Worm (Caenorhabditis elegans) whole organism, L4 larva: ENCODE data around the gene gly-9.
A peak's percentile ranks its signal among the peaks of the same experiment; 100 is the strongest.

ENCODE experiments used
- D1046.2 ChIP-seq: fragments of 200-800 bp; sonication (Bioruptor generic); IDR thresholded peaks from 2 replicates; pipeline ENCODE4 v1.3.6; 2022; ENCODE audit warnings: missing genetic modification characterization, missing compliant biosample characterization
- F10B5.3 ChIP-seq: sonication (generic microtip); optimal IDR thresholded peaks from 2 replicates; lab custom pipeline; 2016; ENCODE audit warnings: mild to moderate bottlenecking, missing genetic modification characterization, missing compliant biosample characterization
- F37D6.2 ChIP-seq: sonication (generic microtip); optimal IDR thresholded peaks from 2 replicates; lab custom pipeline; 2016; ENCODE audit warnings: mild to moderate bottlenecking, missing genetic modification characterization, missing compliant biosample characterization
- Y105C5A.15 ChIP-seq: fragments of 200-800 bp; sonication (Bioruptor generic); IDR thresholded peaks from 2 replicates; pipeline ENCODE4 v1.3.6; 2022; ENCODE audit warnings: missing genetic modification characterization, missing compliant biosample characterization
- ZK546.5 ChIP-seq, 2 experiments: sonication (generic microtip); optimal IDR thresholded peaks; 2 replicates each; lab custom pipeline; 2017; ENCODE audit warnings: missing biosample characterization in 2 of 2, missing genetic modification characterization in 2 of 2
- attf-4 ChIP-seq: sonication (generic microtip); optimal IDR thresholded peaks from 3 replicates; lab custom pipeline; 2017; ENCODE audit warnings: missing biosample characterization, missing genetic modification characterization
- ceh-20 ChIP-seq: fragments of 200-800 bp; sonication (Bioruptor generic); IDR thresholded peaks from 2 replicates; pipeline ENCODE4 v1.3.6; 2022; ENCODE audit warnings: missing genetic modification reagents, missing genetic modification characterization, missing compliant biosample characterization
- ceh-62 ChIP-seq: sonication (generic microtip); optimal IDR thresholded peaks from 2 replicates; lab custom pipeline; 2017; ENCODE audit warnings: missing biosample characterization, missing genetic modification characterization
- ces-1 ChIP-seq: fragments of 150-350 bp; sonication (generic microtip); optimal IDR thresholded peaks from 4 replicates; lab custom pipeline; 2014; ENCODE audit warnings: missing biosample characterization, missing genetic modification reagents, missing genetic modification characterization
- cey-2 ChIP-seq: sonication (generic microtip); optimal IDR thresholded peaks from 3 replicates; lab custom pipeline; 2017; ENCODE audit warnings: missing genetic modification characterization, mild to moderate bottlenecking, missing compliant biosample characterization, antibody characterized with exemption, borderline replicate concordance; ENCODE audit not compliant: insufficient read depth
- ctbp-1 ChIP-seq: fragments of 200-800 bp; sonication (Bioruptor generic); IDR thresholded peaks from 2 replicates; pipeline ENCODE4 v1.3.6; 2022; ENCODE audit warnings: missing genetic modification reagents, missing genetic modification characterization, missing compliant biosample characterization
- daf-19 ChIP-seq: fragments of 200-800 bp; sonication (Bioruptor generic); conservative IDR thresholded peaks from 2 replicates; pipeline ENCODE4 v1.3.6; 2022; ENCODE audit warnings: missing genetic modification characterization, missing compliant biosample characterization
- dmd-6 ChIP-seq: fragments of 200-800 bp; sonication (Bioruptor generic); IDR thresholded peaks from 2 replicates; pipeline ENCODE4 v1.3.6; 2022; ENCODE audit warnings: missing genetic modification reagents, missing genetic modification characterization, missing compliant biosample characterization
- dmd-8 ChIP-seq: fragments of 200-800 bp; sonication (Bioruptor generic); IDR thresholded peaks from 2 replicates; pipeline ENCODE4 v1.3.6; 2022; ENCODE audit warnings: missing genetic modification characterization, missing compliant biosample characterization
- dmd-9 ChIP-seq: fragments of 200-800 bp; sonication (Bioruptor generic); IDR thresholded peaks from 2 replicates; pipeline ENCODE4 v1.3.6; 2022; ENCODE audit warnings: missing genetic modification reagents, missing genetic modification characterization, missing compliant biosample characterization
- duxl-1 ChIP-seq: sonication (generic microtip); optimal IDR thresholded peaks from 2 replicates; lab custom pipeline; 2016; ENCODE audit warnings: mild to moderate bottlenecking, missing genetic modification characterization, moderate library complexity, missing compliant biosample characterization; ENCODE audit not compliant: poor library complexity
- egl-27 ChIP-seq: sonication (generic microtip); optimal IDR thresholded peaks from 3 replicates; lab custom pipeline; 2017; ENCODE audit warnings: missing biosample characterization, missing genetic modification reagents, missing genetic modification characterization
- egl-43 ChIP-seq: fragments of 200-800 bp; sonication (Bioruptor generic); IDR thresholded peaks from 2 replicates; pipeline ENCODE4 v1.3.6; 2022; ENCODE audit warnings: missing genetic modification reagents, missing genetic modification characterization, missing compliant biosample characterization
- fkh-10 ChIP-seq: fragments of 150-350 bp; optimal IDR thresholded peaks from 2 replicates; lab custom pipeline; 2014; ENCODE audit warnings: missing biosample characterization, missing genetic modification reagents, missing genetic modification characterization
- fos-1 ChIP-seq: fragments of 150-350 bp; optimal IDR thresholded peaks from 2 replicates; lab custom pipeline; 2014; ENCODE audit warnings: missing biosample characterization, missing genetic modification characterization
- gei-8 ChIP-seq: fragments of 200-800 bp; sonication (Bioruptor generic); optimal IDR thresholded peaks from 2 replicates; lab custom pipeline; 2018; ENCODE audit warnings: mild to moderate bottlenecking, missing genetic modification characterization, missing compliant biosample characterization
- hlh-11 ChIP-seq: fragments of 200-800 bp; sonication (Bioruptor generic); optimal IDR thresholded peaks from 2 replicates; lab custom pipeline; 2018; ENCODE audit warnings: mild to moderate bottlenecking, missing genetic modification characterization, missing compliant biosample characterization
- hlh-30 ChIP-seq: sonication (generic microtip); optimal IDR thresholded peaks from 2 replicates; lab custom pipeline; 2017; ENCODE audit warnings: antibody characterized with exemption, mild to moderate bottlenecking, missing genetic modification characterization, missing compliant biosample characterization; ENCODE audit not compliant: insufficient read depth
- lin-13 ChIP-seq: fragments of 150-350 bp; optimal IDR thresholded peaks from 2 replicates; lab custom pipeline; 2014; ENCODE audit warnings: missing biosample characterization, missing genetic modification reagents, missing genetic modification characterization
- lin-29 ChIP-seq: fragments of 200-800 bp; sonication (Bioruptor generic); IDR thresholded peaks from 2 replicates; pipeline ENCODE4 v1.3.6; 2022; ENCODE audit warnings: missing genetic modification reagents, missing genetic modification characterization, missing compliant biosample characterization
- lir-3 ChIP-seq: sonication (generic microtip); optimal IDR thresholded peaks from 2 replicates; lab custom pipeline; 2016; ENCODE audit warnings: mild to moderate bottlenecking, missing genetic modification characterization, missing compliant biosample characterization
- lsy-2 ChIP-seq, 2 experiments: fragments of 150-350 bp in 1 of 2; sonication (generic microtip) in 1 of 2; optimal IDR thresholded peaks; 2 replicates each; lab custom pipeline; 2014 to 2017; ENCODE audit warnings: missing biosample characterization in 2 of 2, missing genetic modification characterization in 2 of 2
- madf-5 ChIP-seq, 2 experiments: fragments of 200-800 bp; sonication (Bioruptor generic); IDR thresholded peaks; 2 replicates each; pipeline ENCODE4 v1.3.6; 2022; ENCODE audit warnings: missing compliant biosample characterization in 2 of 2, missing genetic modification characterization in 2 of 2
- madf-9 ChIP-seq: fragments of 200-800 bp; sonication (Bioruptor generic); conservative IDR thresholded peaks from 2 replicates; pipeline ENCODE4 v1.3.6; 2022; ENCODE audit warnings: missing genetic modification reagents, missing genetic modification characterization, missing compliant biosample characterization
- mdt-29 ChIP-seq: fragments of 200-800 bp; sonication (Bioruptor generic); IDR thresholded peaks from 2 replicates; pipeline ENCODE4 v1.3.6; 2022; ENCODE audit warnings: missing genetic modification reagents, missing genetic modification characterization, missing compliant biosample characterization
- mxl-3 ChIP-seq: fragments of 200-800 bp; sonication (Bioruptor generic); optimal IDR thresholded peaks from 2 replicates; lab custom pipeline; 2018; ENCODE audit warnings: mild to moderate bottlenecking, missing genetic modification characterization, missing compliant biosample characterization
- nhr-102 ChIP-seq: sonication (generic microtip); optimal IDR thresholded peaks from 2 replicates; lab custom pipeline; 2016; ENCODE audit warnings: mild to moderate bottlenecking, missing genetic modification characterization, moderate library complexity, missing compliant biosample characterization
- nhr-41 ChIP-seq: fragments of 200-800 bp; sonication (Bioruptor generic); IDR thresholded peaks from 2 replicates; pipeline ENCODE4 v1.3.6; 2022; ENCODE audit warnings: missing genetic modification reagents, missing genetic modification characterization, missing compliant biosample characterization
- nhr-42 ChIP-seq: fragments of 200-800 bp; sonication (Bioruptor generic); IDR thresholded peaks from 2 replicates; pipeline ENCODE4 v1.3.6; 2022; ENCODE audit warnings: missing genetic modification characterization, missing compliant biosample characterization
- nhr-6 ChIP-seq: fragments of 150-350 bp; optimal IDR thresholded peaks from 2 replicates; lab custom pipeline; 2014; ENCODE audit warnings: missing biosample characterization, missing genetic modification characterization
- nhr-76 ChIP-seq: fragments of 150-350 bp; optimal IDR thresholded peaks from 2 replicates; lab custom pipeline; 2014; ENCODE audit warnings: missing biosample characterization, missing genetic modification characterization
- pqm-1 ChIP-seq: sonication (generic microtip); optimal IDR thresholded peaks from 2 replicates; lab custom pipeline; 2017; ENCODE audit warnings: missing biosample characterization, missing genetic modification characterization
- saeg-2 ChIP-seq: fragments of 200-800 bp; sonication (Bioruptor generic); IDR thresholded peaks from 2 replicates; pipeline ENCODE4 v1.3.6; 2022; ENCODE audit warnings: missing genetic modification reagents, missing genetic modification characterization, missing compliant biosample characterization
- set-16 ChIP-seq: fragments of 200-800 bp; sonication (Bioruptor generic); IDR thresholded peaks from 2 replicates; pipeline ENCODE4 v1.3.6; 2022; ENCODE audit warnings: missing genetic modification reagents, missing genetic modification characterization, missing compliant biosample characterization
- skn-1 ChIP-seq: fragments of 150-350 bp; optimal IDR thresholded peaks from 2 replicates; lab custom pipeline; 2014; ENCODE audit warnings: missing biosample characterization, missing genetic modification characterization
- snpc-1.2 ChIP-seq: fragments of 200-800 bp; sonication (Bioruptor generic); IDR thresholded peaks from 2 replicates; pipeline ENCODE4 v1.3.6; 2022; ENCODE audit warnings: missing genetic modification reagents, missing genetic modification characterization, missing compliant biosample characterization
- spr-3 ChIP-seq: fragments of 200-800 bp; sonication (Bioruptor generic); optimal IDR thresholded peaks from 2 replicates; lab custom pipeline; 2018; ENCODE audit warnings: mild to moderate bottlenecking, missing genetic modification characterization, missing compliant biosample characterization
- unc-130 ChIP-seq: sonication (generic microtip); optimal IDR thresholded peaks from 2 replicates; lab custom pipeline; 2016; ENCODE audit warnings: missing genetic modification reagents, missing genetic modification characterization, missing compliant biosample characterization
- vab-7 ChIP-seq: fragments of 200-800 bp; sonication (Bioruptor generic); IDR thresholded peaks from 2 replicates; pipeline ENCODE4 v1.3.6; 2022; ENCODE audit warnings: missing genetic modification reagents, missing genetic modification characterization, missing compliant biosample characterization
- zag-1 ChIP-seq: fragments of 150-350 bp; optimal IDR thresholded peaks from 2 replicates; lab custom pipeline; 2014; ENCODE audit warnings: missing biosample characterization, missing genetic modification characterization
- zip-11 ChIP-seq: fragments of 200-800 bp; sonication (Bioruptor generic); IDR thresholded peaks from 2 replicates; pipeline ENCODE4 v1.3.6; 2022; ENCODE audit warnings: missing genetic modification characterization, missing compliant biosample characterization
- zip-2 ChIP-seq: fragments of 150-350 bp; optimal IDR thresholded peaks from 2 replicates; lab custom pipeline; 2014; ENCODE audit warnings: missing biosample characterization, missing genetic modification characterization
- ztf-11 ChIP-seq: fragments of 150-350 bp; optimal IDR thresholded peaks from 2 replicates; lab custom pipeline; 2014; ENCODE audit warnings: missing biosample characterization, missing genetic modification characterization

Gene gly-9

DNA sequence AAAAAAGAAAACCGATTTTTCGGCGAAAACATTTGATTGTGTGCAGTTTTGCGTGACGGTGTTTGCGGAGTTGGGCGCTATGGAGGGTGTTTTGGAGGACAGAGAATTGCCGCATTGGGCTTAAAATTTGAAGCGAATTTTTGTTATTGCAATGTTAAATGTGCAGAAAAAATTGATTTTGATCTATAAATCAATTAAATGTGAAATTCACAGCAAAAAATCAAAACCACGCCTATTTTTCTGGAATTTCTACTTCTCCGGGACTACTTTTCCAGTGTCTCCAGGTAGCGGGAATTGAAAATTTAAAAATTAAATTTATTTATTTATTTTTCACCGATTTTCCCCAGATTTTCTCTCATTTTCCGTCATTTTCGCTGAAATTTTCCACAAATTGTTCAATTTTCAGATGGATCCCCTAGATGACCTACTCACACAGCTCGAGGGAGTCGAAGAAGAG, 26.8 kb upstream of the gly-9 start, which contains the start of gene mcm-10 (continued):
- TF ChIP-seq unc-130 (GFP tag; lab: Kevin White, UChicago): peak; percentile 78
- TF ChIP-seq gei-8 (GFP tag; lab: Kevin White, UChicago): no peak
- no peak for TF ChIP-seq lin-13 (GFP tag; lab: Kevin White, UChicago)
- TF ChIP-seq madf-5 (GFP tag; IDR thresholded peaks at IDR 0.05; lab: Robert Waterston, UW): no peak
- no peak for TF ChIP-seq snpc-1.2 (GFP tag; lab: Robert Waterston, UW)
- TF ChIP-seq nhr-42 (GFP tag; lab: Robert Waterston, UW): no peak
- TF ChIP-seq duxl-1 (tag; lab: Kevin White, UChicago): no peak
- TF ChIP-seq daf-19 (GFP tag; lab: Robert Waterston, UW): no peak
- no peak for TF ChIP-seq madf-9 (GFP tag; lab: Robert Waterston, UW)
- TF ChIP-seq pqm-1 (tag; lab: Kevin White, UChicago): no peak
- TF ChIP-seq zip-2: no peak
- TF ChIP-seq hlh-11 (tag; lab: Kevin White, UChicago): no peak
- no peak for TF ChIP-seq zip-11 (GFP tag; lab: Robert Waterston, UW)
- TF ChIP-seq lin-29 (GFP tag; lab: Robert Waterston, UW): no peak
- TF ChIP-seq skn-1 (tag; lab: Kevin White, UChicago): no peak
- no peak for TF ChIP-seq D1046.2 (GFP tag; lab: Robert Waterston, UW)
- TF ChIP-seq cey-2 (tag; lab: Kevin White, UChicago): no peak
- no peak for TF ChIP-seq ZK546.5 (tag; optimal IDR thresholded peaks at IDR 0.05; lab: Kevin White, UChicago)
- TF ChIP-seq spr-3 (GFP tag; lab: Kevin White, UChicago): no peak
- peak; percentile 34 for TF ChIP-seq F37D6.2
- no peak for TF ChIP-seq lir-3 (tag; lab: Kevin White, UChicago)
- peak; percentile 68 for TF ChIP-seq vab-7 (GFP tag; lab: Robert Waterston, UW)
- no peak for TF ChIP-seq mxl-3 (GFP tag; lab: Kevin White, UChicago)
- TF ChIP-seq dmd-6 (GFP tag; lab: Robert Waterston, UW): no peak
- TF ChIP-seq fkh-10: peak; percentile 32
- no peak for TF ChIP-seq ceh-20 (GFP tag; lab: Robert Waterston, UW)
- no peak for TF ChIP-seq nhr-41 (GFP tag; lab: Robert Waterston, UW)
- peak; percentile 44; the same call in 1 of the 2 replicates for TF ChIP-seq dmd-9 (GFP tag; lab: Robert Waterston, UW)
- TF ChIP-seq set-16 (GFP tag; lab: Robert Waterston, UW): no peak
- no peak for TF ChIP-seq ztf-11 (tag; lab: Kevin White, UChicago)
- no peak for TF ChIP-seq nhr-76 (tag; lab: Kevin White, UChicago)
- TF ChIP-seq nhr-102: peak; percentile 2
- peak in 1 of 2 experiments; percentile 65 for TF ChIP-seq lsy-2 (tag; optimal IDR thresholded peaks at IDR 0.05; lab: Kevin White, UChicago)
- TF ChIP-seq zag-1: no peak
- TF ChIP-seq ctbp-1 (GFP tag; lab: Robert Waterston, UW): peak; percentile 72
- no peak for TF ChIP-seq dmd-8 (GFP tag; lab: Robert Waterston, UW)
- TF ChIP-seq fos-1 (tag; lab: Kevin White, UChicago): no peak

DNA sequence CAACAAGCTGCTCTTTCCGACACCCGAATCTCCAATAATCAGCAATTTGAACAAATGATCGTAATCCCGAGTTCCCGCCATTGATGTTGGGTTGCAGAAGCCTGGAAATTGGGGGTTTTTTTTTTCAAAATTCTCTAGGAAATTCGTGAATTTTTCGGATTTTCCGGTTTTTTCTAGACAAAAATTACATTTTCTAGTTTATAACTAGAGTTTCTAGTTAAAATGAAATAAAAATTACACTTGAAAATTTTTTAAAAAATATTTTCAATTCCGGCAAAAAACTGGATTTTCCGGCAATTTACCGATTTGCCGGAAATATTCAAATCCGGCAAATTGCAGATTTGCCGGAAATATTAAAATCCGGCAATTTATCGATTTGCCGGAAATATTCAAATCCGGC, 21.1 kb upstream of the gly-9 start, which contains the start of gene rab-35:
Gene rab-35, minus strand, starts transcription at position 101 of the 400 bp plus-strand sequence.
- TF ChIP-seq ces-1 (GFP tag; lab: Kevin White, UChicago) (no peak), vab-7 (GFP tag; lab: Robert Waterston, UW) (no peak), zip-2 (no peak), egl-43 (GFP tag; lab: Robert Waterston, UW) (no peak), Y105C5A.15 (GFP tag; lab: Robert Waterston, UW) (no peak), F10B5.3 (no peak), hlh-30 (tag; lab: Kevin White, UChicago) (no peak), D1046.2 (GFP tag; lab: Robert Waterston, UW) (no peak), saeg-2 (GFP tag; lab: Robert Waterston, UW) (no peak), fkh-10 (no peak), madf-9 (GFP tag; lab: Robert Waterston, UW) (no peak), egl-27 (no peak), mdt-29 (GFP tag; lab: Robert Waterston, UW) (no peak), ceh-62 (tag; lab: Kevin White, UChicago) (no peak), daf-19 (GFP tag; lab: Robert Waterston, UW) (no peak), attf-4 (tag; lab: Kevin White, UChicago) (no peak), duxl-1 (tag; lab: Kevin White, UChicago) (no peak), nhr-6 (tag; lab: Kevin White, UChicago) (no peak)
